Worm (Caenorhabditis elegans) whole organism, L4/young adult: Measurements from ENCODE around the gene ZC178.2.
"Not testable (repeated sequence)": the region's sequence is repeated elsewhere in the genome, so short reads cannot be mapped to it uniquely, and the experiment has no call there.

Experiments
- W03F9.2 ChIP-seq: fragments of 150-350 bp; optimal IDR thresholded peaks from 2 replicates; lab custom pipeline; 2014; ENCODE audit warnings: missing biosample characterization, missing genetic modification characterization
- dao-5 ChIP-seq: sonication (generic microtip); optimal IDR thresholded peaks from 2 replicates; lab custom pipeline; 2016; ENCODE audit warnings: missing genotype, missing genetic modification characterization, moderate library complexity, missing compliant biosample characterization
- him-1 ChIP-seq: sonication (generic microtip); optimal IDR thresholded peaks from 2 replicates; lab custom pipeline; 2016; ENCODE audit warnings: missing genotype, missing genetic modification reagents, missing genetic modification characterization, missing compliant biosample characterization

The ZC178.2 gene

DNA sequence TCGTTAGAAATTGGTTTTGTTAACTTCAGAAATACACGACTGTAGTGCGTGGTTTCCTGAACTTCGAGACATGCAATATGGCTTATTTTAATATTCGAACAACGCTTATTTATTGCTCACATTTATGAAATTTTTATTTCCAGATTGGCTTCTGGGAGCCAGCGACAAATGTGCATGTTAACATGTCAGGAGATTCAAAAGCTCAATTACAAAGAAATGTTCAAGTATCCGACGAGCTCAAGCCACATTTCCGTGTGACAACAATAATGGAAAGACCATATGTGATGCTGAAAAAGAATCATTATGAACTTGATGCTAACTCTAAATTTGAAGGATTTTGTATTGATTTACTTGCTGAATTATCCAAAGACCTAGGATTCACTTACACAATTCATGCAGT is 6.6 kb upstream of the ZC178.2 start:
- no peak for TF ChIP-seq dao-5
- TF ChIP-seq W03F9.2 (tag; lab: Kevin White, UChicago) = no peak
- no peak for TF ChIP-seq him-1

DNA sequence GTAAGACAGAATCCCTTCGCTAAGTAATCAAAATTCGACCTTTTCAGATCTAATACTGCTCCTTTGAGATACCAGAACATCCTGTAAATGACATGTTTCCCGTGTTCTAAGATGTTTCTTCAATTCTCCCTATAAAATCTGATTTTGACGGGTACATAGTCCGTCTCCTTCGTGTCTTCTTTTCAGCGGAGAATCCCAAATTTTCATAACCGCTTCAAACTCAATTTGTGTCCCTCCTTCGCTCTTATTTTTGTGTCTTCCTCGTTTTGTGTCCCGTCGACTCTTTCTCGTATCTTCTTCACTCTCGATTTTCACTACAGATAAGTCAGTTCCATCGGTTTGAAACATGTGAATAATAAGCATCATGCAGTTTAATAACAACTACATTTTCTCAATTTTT is 4.4 kb upstream of the ZC178.2 start, which contains the start of gene glr-5:
glr-5 (plus strand) TSS at position 321 of the 400 bp plus-strand sequence.
- TF ChIP-seq him-1 = no peak
- TF ChIP-seq dao-5 = no peak

DNA sequence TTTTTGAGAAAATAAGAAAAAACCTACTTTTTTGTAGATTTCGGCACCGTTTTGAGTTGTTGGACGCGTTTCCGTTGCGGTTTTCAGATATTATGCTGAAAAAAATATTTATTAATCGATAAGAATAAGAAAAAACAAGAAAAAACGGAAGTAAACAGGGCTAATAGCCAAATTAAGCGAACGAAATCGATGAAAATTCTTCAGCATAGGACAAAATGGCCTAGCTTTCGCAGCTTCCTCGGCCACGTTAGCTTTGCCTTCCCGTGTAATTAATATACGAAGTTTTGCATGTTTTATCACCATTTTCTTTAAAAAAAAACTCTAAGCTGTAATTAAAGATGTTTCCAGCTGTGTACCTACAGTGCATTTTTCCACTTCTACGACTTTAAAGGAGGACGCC is 15.6 kb downstream of the ZC178.2 start, which contains the start of gene ZC190.10:
ZC190.10 (minus strand) TSS at position 101 of the 400 bp plus-strand sequence.
- TF ChIP-seq W03F9.2 (tag; lab: Kevin White, UChicago); dao-5; him-1: not testable (repeated sequence)

DNA sequence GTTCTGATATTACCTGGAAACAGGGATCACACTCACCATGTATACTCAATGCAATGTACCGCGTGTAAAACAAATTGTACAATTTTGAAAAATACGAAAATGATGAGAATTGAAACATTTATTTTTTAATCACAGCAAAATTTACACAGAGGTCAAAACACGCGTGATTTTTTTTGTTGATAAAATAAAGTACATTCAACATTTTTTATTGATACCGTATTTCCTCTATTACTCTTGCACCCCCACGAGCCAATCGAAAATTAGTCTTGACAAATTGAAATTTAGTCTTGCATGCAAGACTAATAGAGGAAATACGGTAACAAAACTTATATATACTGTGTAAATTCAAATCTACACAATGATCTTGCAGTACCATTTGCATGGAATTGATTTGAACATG is 24.1 kb downstream of the ZC178.2 start, which contains the start of gene ZC190.8:
ZC190.8 (minus strand) TSS at position 101 of the 400 bp plus-strand sequence.
- TF ChIP-seq him-1 = no peak

DNA sequence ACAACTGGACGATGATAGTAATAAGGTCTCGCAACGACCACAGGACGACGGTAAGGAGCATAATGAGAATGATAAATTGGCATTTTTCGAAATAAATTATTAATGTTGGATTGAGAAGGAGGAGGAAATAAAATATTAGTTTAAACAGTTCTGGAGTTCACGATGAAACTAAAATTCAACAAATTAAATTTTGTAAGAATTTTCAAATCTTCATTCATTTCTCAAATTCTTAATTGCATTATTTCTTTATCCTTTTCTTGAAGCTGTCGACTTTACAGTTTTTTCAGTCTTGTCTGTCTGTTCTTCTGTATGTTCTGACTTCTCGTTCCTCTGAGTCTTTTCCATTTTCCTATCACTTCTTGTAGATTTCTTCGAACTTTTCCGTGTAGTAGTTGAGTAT is 25.0 kb downstream of the ZC178.2 start, which contains the start of gene ZC190.7:
ZC190.7 (minus strand) TSS at position 101 of the 400 bp plus-strand sequence.
- TF ChIP-seq dao-5 = no peak
- no peak for TF ChIP-seq him-1
- no peak for TF ChIP-seq W03F9.2 (tag; lab: Kevin White, UChicago)

DNA sequence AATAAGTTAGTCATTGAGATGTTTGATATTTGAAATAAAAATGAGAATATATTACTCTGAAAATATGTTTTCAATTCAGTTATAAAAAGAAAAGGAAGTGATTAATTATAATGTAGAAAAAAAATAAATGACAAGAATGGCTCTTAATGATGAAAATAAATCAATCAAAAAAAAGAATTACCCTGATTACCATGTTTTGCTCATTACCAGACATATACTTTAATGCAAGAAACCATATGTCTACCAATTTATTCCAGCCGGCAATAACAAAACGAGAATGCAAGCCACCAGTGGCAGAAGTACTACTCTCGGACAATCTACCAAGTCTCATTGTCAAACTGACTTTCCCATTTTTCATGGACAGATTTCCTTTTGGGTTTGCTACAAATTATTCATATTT is 28.0 kb downstream of the ZC178.2 start:
- no peak for TF ChIP-seq W03F9.2 (tag; lab: Kevin White, UChicago)
- TF ChIP-seq him-1 = no peak
- no peak for TF ChIP-seq dao-5

DNA sequence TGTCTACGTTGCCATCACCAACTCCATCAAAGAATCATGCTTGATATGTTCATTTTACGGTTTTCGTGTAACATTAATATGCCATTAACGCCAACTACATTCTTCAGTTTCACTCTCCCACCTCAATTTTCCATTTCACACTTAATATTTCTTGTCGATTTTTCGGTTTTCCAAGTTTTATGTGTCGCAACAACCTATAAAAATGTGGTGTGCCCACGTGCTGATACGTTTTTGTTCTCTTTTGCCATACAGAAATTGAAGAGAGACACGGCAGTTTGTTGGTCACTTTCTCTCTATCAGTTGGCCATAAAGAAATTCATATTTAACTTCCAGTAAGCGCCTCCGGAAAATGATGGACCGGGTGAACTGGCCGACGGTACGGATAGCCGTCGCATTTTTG is 29.1 kb downstream of the ZC178.2 start, which contains the start of gene cln-3.3:
cln-3.3 (plus strand) TSS at position 334 of the 400 bp plus-strand sequence.
- TF ChIP-seq W03F9.2 (tag; lab: Kevin White, UChicago) (no peak), dao-5 (no peak), him-1 (no peak)

DNA sequence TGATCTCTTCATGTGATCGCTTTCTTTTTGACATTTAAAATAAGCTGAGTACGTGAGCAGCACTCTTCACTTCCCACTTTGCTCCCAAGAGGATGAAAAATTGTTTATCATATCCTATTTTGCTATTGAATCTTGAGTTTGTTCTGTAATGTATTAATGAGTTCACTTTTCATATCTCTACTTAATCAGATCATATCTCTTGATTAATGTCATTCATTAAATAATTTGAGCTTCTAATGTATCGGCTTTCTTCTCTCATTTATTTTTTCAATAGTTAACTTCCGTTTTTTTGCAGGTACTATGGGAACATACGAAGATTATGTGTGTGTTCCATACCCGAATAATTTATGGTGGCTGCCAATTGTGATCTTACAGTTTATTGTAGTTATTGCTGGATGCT is 30.8 kb downstream of the ZC178.2 start, which contains the start of gene ZC190.2:
ZC190.2 (plus strand) TSS at position 301 of the 400 bp plus-strand sequence.
- TF ChIP-seq W03F9.2 (tag; lab: Kevin White, UChicago) (no peak), him-1 (no peak)

DNA sequence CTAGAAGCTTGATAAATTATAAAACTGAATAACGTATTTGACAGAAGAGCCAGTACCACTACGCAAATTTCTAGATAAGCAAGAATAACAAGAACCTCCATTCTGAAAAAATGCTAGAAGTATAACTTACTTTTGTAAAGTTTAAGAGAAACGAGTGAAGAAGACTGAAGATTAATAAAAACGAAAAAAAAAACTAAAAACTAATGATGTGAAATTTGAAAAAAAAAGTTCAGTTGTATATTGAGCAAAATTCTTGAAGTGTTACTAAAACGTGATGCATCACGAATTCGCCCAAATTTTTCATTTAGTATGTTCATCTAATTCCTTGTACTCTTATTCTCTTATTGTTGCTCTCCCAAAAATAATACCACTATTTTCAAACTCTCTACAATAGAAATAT is 34.6 kb downstream of the ZC178.2 start, which contains the start of gene ZC190.6:
ZC190.6 (minus strand) TSS at position 101 of the 400 bp plus-strand sequence.
- TF ChIP-seq W03F9.2 (tag; lab: Kevin White, UChicago) = no peak
- no peak for TF ChIP-seq him-1
- TF ChIP-seq dao-5 = no peak

DNA sequence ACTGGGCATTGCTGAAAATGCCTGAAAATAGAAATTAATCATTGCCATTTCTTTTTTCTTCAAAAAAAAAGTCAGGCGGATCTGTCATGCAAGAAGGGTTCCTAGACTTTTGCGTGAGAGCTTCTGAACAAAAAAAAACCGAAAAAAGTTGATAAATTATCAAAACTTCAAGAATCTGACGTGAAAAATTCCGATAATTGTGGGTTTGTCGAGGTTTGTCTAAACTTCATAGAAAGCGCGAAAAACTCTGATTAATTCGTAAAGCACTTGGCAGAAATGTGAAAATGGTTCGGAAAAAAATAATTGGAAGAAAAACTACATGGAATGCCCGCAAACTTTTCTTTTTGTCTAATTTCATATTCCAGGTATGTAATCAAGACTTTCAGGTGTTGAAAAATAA is 38.3 kb downstream of the ZC178.2 start, which contains the start of gene ZC190.5:
ZC190.5 (minus strand) TSS at position 101 of the 400 bp plus-strand sequence.
- TF ChIP-seq dao-5 = no peak
- TF ChIP-seq him-1 = no peak

DNA sequence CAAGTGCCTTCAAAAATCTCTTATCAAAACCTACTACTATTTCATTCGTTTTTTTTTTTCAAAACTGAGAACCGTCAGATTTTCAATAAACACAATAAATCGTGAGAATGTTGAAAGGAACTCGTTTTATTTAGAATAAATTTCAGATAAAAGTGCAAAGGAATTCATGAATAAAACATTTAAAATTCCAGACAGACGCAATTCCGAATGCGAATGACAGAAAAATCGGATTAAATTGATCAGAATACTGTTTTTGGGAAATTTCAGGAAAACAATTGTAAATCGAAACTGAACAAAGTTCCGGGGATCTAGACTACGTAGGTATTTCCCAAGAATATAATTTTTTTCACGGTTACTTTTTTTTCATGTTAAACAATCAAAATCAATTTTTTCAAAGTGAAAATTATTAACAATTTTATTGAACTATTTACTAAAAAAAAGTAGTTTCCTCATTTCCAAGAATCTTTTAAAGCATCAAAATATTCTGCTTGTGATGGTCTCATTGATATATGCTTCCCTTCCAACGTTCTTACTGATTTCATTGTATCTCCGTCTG is 40.2 kb downstream of the ZC178.2 start:
- no peak for TF ChIP-seq dao-5
- TF ChIP-seq him-1 = no peak
- no peak for TF ChIP-seq W03F9.2 (tag; lab: Kevin White, UChicago)

DNA sequence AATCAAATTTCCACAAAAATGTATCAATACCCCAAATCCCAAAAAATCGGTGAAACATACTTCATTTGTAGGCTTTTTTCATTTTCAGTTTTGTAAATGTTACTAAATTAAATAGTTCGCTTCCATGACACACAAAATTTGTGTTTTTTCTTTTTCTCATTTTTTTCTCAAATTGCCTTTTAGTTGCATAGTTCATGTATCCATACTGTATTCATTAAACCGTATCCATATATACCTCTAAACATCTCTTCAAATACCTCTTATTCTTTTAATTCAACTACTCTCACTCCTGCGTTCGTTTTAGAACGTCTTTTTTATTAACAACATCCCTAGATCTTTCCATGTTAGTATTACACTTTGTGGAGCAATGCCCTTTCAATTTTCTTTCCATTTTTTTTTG is 41.1 kb downstream of the ZC178.2 start:
- TF ChIP-seq him-1 (no peak), dao-5 (no peak)

DNA sequence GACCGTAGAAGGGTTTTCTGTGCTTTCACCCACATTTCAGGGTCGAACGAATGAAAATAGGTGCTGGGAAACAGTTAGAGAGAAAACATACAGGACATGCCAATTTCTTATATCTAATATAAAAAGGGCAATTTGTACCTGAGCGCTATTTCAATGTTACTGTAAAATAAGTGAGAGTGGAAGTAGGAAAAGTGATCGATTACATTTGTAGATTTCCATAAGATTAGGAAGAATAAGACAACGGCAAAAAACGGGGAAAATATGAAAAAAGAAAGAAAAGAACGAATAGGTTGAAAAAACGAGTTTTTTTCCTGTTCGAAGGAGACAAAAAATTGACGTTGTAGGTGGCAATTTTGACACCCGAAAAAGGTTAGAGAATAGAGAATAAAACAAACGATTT is 43.6 kb downstream of the ZC178.2 start:
- TF ChIP-seq dao-5 = no peak
- TF ChIP-seq W03F9.2 (tag; lab: Kevin White, UChicago) = no peak
- no peak for TF ChIP-seq him-1

DNA sequence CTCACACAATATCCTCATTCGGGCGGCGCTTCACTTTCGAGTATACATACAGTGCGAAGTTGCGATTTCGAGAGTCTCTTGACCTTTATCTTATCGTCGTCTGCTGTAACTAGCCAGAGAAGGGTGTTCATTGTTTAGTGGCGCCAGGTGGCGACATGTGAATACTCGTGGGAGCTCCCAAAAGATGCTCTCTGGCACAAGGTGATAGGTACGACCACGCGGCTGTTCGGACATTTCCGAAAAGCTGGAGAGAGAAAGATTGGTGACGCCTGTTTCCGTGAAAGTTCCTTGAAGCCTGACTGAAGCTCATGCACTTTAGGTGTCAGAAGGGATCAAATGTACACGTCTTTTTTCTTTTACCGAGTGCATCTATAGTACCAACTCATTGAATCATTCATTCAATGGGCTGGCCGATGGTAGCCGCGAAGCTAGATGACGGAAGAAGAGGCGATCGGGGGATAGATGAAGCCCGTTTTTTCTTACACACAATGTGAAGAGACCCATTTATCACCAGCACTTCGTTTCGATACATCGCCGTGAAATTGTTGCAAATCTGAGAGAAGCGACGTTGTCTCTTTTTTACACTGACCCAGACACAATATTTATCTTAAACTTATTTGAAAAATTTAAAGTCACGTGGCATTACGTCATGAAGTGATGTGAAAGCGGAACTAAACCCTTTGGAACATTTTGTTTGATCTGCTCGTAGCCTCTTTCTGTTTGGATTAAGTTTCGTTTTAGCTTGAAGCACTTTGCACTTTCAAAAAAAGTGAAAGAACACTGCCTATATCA is 44.4 kb downstream of the ZC178.2 start:
- no peak for TF ChIP-seq dao-5
- TF ChIP-seq W03F9.2 (tag; lab: Kevin White, UChicago) = no peak
- no peak for TF ChIP-seq him-1

DNA sequence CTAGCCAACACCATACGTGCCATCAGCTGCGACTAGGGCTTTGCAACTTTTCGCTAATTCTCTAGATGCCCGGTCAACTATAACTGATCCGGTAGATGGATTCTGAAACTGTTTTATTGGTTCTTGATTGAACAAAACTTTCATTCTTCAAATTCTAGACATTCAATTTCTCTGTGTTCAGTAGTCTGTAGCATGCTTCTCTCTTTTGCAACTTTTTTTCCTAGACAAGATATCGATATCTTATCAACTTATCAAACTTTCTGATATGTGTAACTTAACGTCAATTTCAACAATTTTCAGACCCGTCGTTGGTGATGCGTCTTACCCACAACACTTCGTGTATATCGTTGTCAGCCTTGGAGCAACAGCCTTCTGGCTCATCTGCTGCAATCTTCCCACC is 46.0 kb downstream of the ZC178.2 start, which contains the start of gene ZC190.4:
ZC190.4 (plus strand) TSS at position 301 of the 400 bp plus-strand sequence.
- TF ChIP-seq him-1 = no peak
- no peak for TF ChIP-seq W03F9.2 (tag; lab: Kevin White, UChicago)
- no peak for TF ChIP-seq dao-5
